Worm (Caenorhabditis elegans) whole organism, L2 larva: ENCODE results near the gene F20C5.11.
A peak's percentile ranks its signal among the peaks of the same experiment; 100 is the strongest.

Experiments
- C34F6.9 ChIP-seq: fragments of 150-350 bp; optimal IDR thresholded peaks from 2 replicates; lab custom pipeline; 2014; ENCODE audit warnings: missing biosample characterization, missing genetic modification characterization
- F13H6.1 ChIP-seq: sonication (generic microtip); optimal IDR thresholded peaks from 2 replicates; lab custom pipeline; 2016; ENCODE audit warnings: missing genetic modification characterization, missing compliant biosample characterization
- Y55F3AM.14 ChIP-seq: fragments of 200-800 bp; sonication (Bioruptor generic); optimal IDR thresholded peaks from 2 replicates; lab custom pipeline; 2018; ENCODE audit warnings: mild to moderate bottlenecking, missing genetic modification characterization, missing compliant biosample characterization
- ZK546.5 ChIP-seq: sonication (generic microtip); optimal IDR thresholded peaks from 2 replicates; lab custom pipeline; 2017; ENCODE audit warnings: missing biosample characterization, missing genetic modification characterization
- alr-1 ChIP-seq: fragments of 150-350 bp; optimal IDR thresholded peaks from 2 replicates; lab custom pipeline; 2014; ENCODE audit warnings: missing biosample characterization, missing genetic modification characterization
- aly-2 ChIP-seq: fragments of 150-350 bp; optimal IDR thresholded peaks from 2 replicates; lab custom pipeline; 2014; ENCODE audit warnings: missing biosample characterization, missing genetic modification characterization
- blmp-1 ChIP-seq: sonication (generic microtip); optimal IDR thresholded peaks from 2 replicates; lab custom pipeline; 2017; ENCODE audit warnings: missing genetic modification characterization, mild to moderate bottlenecking, missing compliant biosample characterization, antibody characterized with exemption, moderate library complexity; ENCODE audit not compliant: insufficient read depth
- ceh-16 ChIP-seq: fragments of 150-350 bp; optimal IDR thresholded peaks from 2 replicates; lab custom pipeline; 2014; ENCODE audit warnings: missing biosample characterization, missing genetic modification characterization
- ceh-82 ChIP-seq: fragments of 150-350 bp; optimal IDR thresholded peaks from 2 replicates; lab custom pipeline; 2014; ENCODE audit warnings: missing biosample characterization, missing genetic modification characterization
- crh-2 ChIP-seq: sonication (generic microtip); optimal IDR thresholded peaks from 2 replicates; lab custom pipeline; 2017; ENCODE audit warnings: missing biosample characterization, missing genetic modification characterization
- dmd-4 ChIP-seq: sonication (generic microtip); optimal IDR thresholded peaks from 2 replicates; lab custom pipeline; 2017; ENCODE audit warnings: missing biosample characterization, missing genetic modification characterization
- egl-27 ChIP-seq: sonication (generic microtip); optimal IDR thresholded peaks from 3 replicates; lab custom pipeline; 2017; ENCODE audit warnings: missing biosample characterization, missing genetic modification reagents, missing genetic modification characterization
- elt-1 ChIP-seq: fragments of 150-350 bp; optimal IDR thresholded peaks from 2 replicates; lab custom pipeline; 2014; ENCODE audit warnings: missing biosample characterization, missing genetic modification characterization
- elt-3 ChIP-seq: sonication (generic microtip); optimal IDR thresholded peaks from 2 replicates; lab custom pipeline; 2017; ENCODE audit warnings: missing biosample characterization, missing genetic modification characterization
- fos-1 ChIP-seq: fragments of 150-350 bp; optimal IDR thresholded peaks from 2 replicates; lab custom pipeline; 2014; ENCODE audit warnings: missing biosample characterization, missing genetic modification characterization
- gmeb-1 ChIP-seq: fragments of 150-350 bp; optimal IDR thresholded peaks from 2 replicates; lab custom pipeline; 2014; ENCODE audit warnings: missing biosample characterization, missing genetic modification characterization
- lin-39 ChIP-seq: fragments of 150-350 bp; optimal IDR thresholded peaks from 2 replicates; lab custom pipeline; 2014; ENCODE audit warnings: missing biosample characterization, missing genetic modification reagents, missing genetic modification characterization
- mab-5 ChIP-seq: fragments of 150-350 bp; optimal IDR thresholded peaks from 2 replicates; lab custom pipeline; 2014; ENCODE audit warnings: missing biosample characterization, missing genetic modification characterization
- mbf-1 ChIP-seq: sonication (generic microtip); optimal IDR thresholded peaks from 2 replicates; lab custom pipeline; 2017; ENCODE audit warnings: missing biosample characterization, missing genetic modification characterization
- mdl-1 ChIP-seq, 2 experiments: fragments of 150-350 bp in 1 of 2; sonication (generic microtip) in 1 of 2; optimal IDR thresholded peaks; 2 replicates each; lab custom pipeline; 2017; ENCODE audit warnings: missing biosample characterization in 2 of 2, missing genetic modification characterization in 2 of 2
- nhr-10 ChIP-seq: sonication (generic microtip); optimal IDR thresholded peaks from 2 replicates; lab custom pipeline; 2017; ENCODE audit warnings: missing biosample characterization, missing genetic modification characterization
- nhr-12 ChIP-seq: fragments of 150-350 bp; optimal IDR thresholded peaks from 2 replicates; lab custom pipeline; 2014; ENCODE audit warnings: missing biosample characterization, missing genetic modification characterization
- nhr-129 ChIP-seq: fragments of 150-350 bp; optimal IDR thresholded peaks from 2 replicates; lab custom pipeline; 2014; ENCODE audit warnings: missing biosample characterization, missing genetic modification characterization
- nhr-237 ChIP-seq: fragments of 150-350 bp; optimal IDR thresholded peaks from 2 replicates; lab custom pipeline; 2014; ENCODE audit warnings: missing biosample characterization, missing genetic modification characterization
- nhr-25 ChIP-seq: fragments of 150-350 bp; sonication (generic microtip); optimal IDR thresholded peaks from 3 replicates; lab custom pipeline; 2014; ENCODE audit warnings: missing biosample characterization, missing genetic modification characterization
- nhr-77 ChIP-seq: fragments of 150-350 bp; optimal IDR thresholded peaks from 2 replicates; lab custom pipeline; 2014; ENCODE audit warnings: missing biosample characterization, missing genetic modification characterization
- peb-1 ChIP-seq: fragments of 150-350 bp; optimal IDR thresholded peaks from 2 replicates; lab custom pipeline; 2014; ENCODE audit warnings: missing biosample characterization, missing genetic modification characterization
- sem-4 ChIP-seq: fragments of 150-350 bp; optimal IDR thresholded peaks from 2 replicates; lab custom pipeline; 2014; ENCODE audit warnings: missing biosample characterization, missing genetic modification reagents, missing genetic modification characterization
- skn-1 ChIP-seq: sonication (generic microtip); optimal IDR thresholded peaks from 2 replicates; lab custom pipeline; 2017; ENCODE audit warnings: missing biosample characterization, missing genetic modification characterization
- sma-3 ChIP-seq: sonication (generic microtip); optimal IDR thresholded peaks from 2 replicates; lab custom pipeline; 2016; ENCODE audit warnings: missing genetic modification reagents, missing genetic modification characterization, missing compliant biosample characterization
- sma-9 ChIP-seq, 2 experiments: fragments of 150-350 bp in 1 of 2; sonication (generic microtip) in 1 of 2; optimal IDR thresholded peaks; 2 replicates each; lab custom pipeline; 2014 to 2016; ENCODE audit warnings: missing genetic modification characterization in 2 of 2, mild to moderate bottlenecking in 1 of 2, missing biosample characterization in 1 of 2, missing compliant biosample characterization in 1 of 2, missing genetic modification reagents in 1 of 2, moderate library complexity in 1 of 2
- unc-55 ChIP-seq: fragments of 150-350 bp; sonication (generic microtip); optimal IDR thresholded peaks from 3 replicates; lab custom pipeline; 2014; ENCODE audit warnings: missing biosample characterization, missing genetic modification reagents, missing genetic modification characterization
- unc-62 ChIP-seq: fragments of 150-350 bp; optimal IDR thresholded peaks from 2 replicates; lab custom pipeline; 2014; ENCODE audit warnings: missing biosample characterization, missing genetic modification reagents, missing genetic modification characterization
- zag-1 ChIP-seq: fragments of 150-350 bp; optimal IDR thresholded peaks from 2 replicates; lab custom pipeline; 2014; ENCODE audit warnings: missing biosample characterization, missing genetic modification characterization
- ztf-1 ChIP-seq: fragments of 200-800 bp; sonication (Bioruptor generic); conservative IDR thresholded peaks from 2 replicates; pipeline ENCODE4 v1.3.6; 2022; ENCODE audit warnings: missing genetic modification characterization, missing compliant biosample characterization
- ztf-11 ChIP-seq: sonication (generic microtip); optimal IDR thresholded peaks from 2 replicates; lab custom pipeline; 2017; ENCODE audit warnings: missing biosample characterization, missing genetic modification characterization
- ztf-4 ChIP-seq: fragments of 150-350 bp; optimal IDR thresholded peaks from 2 replicates; lab custom pipeline; 2014; ENCODE audit warnings: missing biosample characterization, missing genetic modification characterization

The F20C5.11 gene

DNA sequence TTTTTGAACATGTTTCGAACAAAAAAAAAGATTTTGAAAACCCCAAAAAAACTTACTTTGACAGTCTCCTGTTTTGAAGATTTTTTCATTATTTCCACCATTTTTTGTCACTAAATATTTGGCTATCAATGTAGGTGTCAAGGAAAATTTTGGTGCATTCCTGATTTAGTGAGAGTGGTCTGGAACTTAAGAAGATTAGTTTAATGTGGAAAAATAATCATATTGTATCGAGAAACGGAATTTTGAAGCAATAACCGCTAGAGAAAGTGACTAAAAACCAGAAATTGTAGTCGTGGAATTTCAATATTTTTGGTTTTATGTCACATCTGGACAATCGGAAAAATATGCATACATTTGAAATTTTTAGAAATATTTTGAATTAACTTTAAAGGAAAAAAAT, at the start of gene F20C5.11, which contains the start of gene klp-11:
TSS of gene F20C5.11 (minus strand) at position 101 of the 400 bp plus-strand sequence.
TSS of gene klp-11 (minus strand) at position 171 of the 400 bp plus-strand sequence.
- no peak for TF ChIP-seq nhr-129 (tag; lab: Kevin White, UChicago)
- no peak for TF ChIP-seq sma-9 (GFP tag; optimal IDR thresholded peaks at IDR 0.05; lab: Kevin White, UChicago)
- TF ChIP-seq sma-9 (tag; optimal IDR thresholded peaks at IDR 0.05; lab: Kevin White, UChicago): no peak
- TF ChIP-seq skn-1: no peak
- no peak for TF ChIP-seq gmeb-1 (tag; lab: Kevin White, UChicago)
- TF ChIP-seq alr-1 (tag; lab: Kevin White, UChicago): no peak
- TF ChIP-seq mab-5 (tag; lab: Kevin White, UChicago): no peak
- no peak for TF ChIP-seq Y55F3AM.14 (GFP tag; lab: Kevin White, UChicago)
- TF ChIP-seq unc-62: no peak
- TF ChIP-seq nhr-10: no peak
- TF ChIP-seq ztf-4 (tag; lab: Kevin White, UChicago): no peak
- TF ChIP-seq nhr-237 (tag; lab: Kevin White, UChicago): no peak
- no peak for TF ChIP-seq sem-4 (tag; lab: Kevin White, UChicago)
- TF ChIP-seq ZK546.5 (tag; lab: Kevin White, UChicago): no peak
- no peak for TF ChIP-seq nhr-12
- TF ChIP-seq unc-55 (GFP tag; lab: Kevin White, UChicago): no peak
- no peak for TF ChIP-seq crh-2 (tag; lab: Kevin White, UChicago)
- TF ChIP-seq, all 48 proteins: peak for 0

- peak; percentile 78 for TF ChIP-seq fos-1 (tag; lab: Kevin White, UChicago)
- TF ChIP-seq dmd-4 (tag; lab: Kevin White, UChicago): no peak
- TF ChIP-seq unc-55 (GFP tag; lab: Kevin White, UChicago): no peak
These were observed 45.5 kb upstream of the F20C5.11 start for ce11 chrIV:8807327-8807726.

DNA sequence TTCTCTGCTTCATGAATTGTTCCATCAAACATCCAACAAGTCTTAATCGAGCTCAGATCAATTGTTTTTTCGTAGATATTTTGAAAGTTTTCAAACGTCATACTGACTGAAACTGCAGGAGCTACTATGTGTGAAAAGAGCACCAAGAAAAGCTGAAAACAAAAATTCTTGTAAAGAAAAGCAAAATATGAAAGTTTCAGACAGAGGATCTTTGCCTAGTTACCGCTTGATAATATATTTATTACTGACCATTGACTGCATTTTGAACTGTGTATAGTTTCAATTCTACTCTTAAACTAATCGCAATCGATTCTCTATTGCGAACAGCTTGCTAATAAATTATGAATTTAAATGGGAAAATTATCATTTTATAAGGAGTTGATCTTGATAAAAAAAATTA, 36.5 kb upstream of the F20C5.11 start, which contains the start of gene clec-182:
TSS of gene clec-182 (minus strand) at position 101 of the 400 bp plus-strand sequence.
- TF ChIP-seq C34F6.9 (tag; lab: Kevin White, UChicago): no peak
- TF ChIP-seq peb-1 (tag; lab: Kevin White, UChicago): no peak
- TF ChIP-seq skn-1: no peak
- no peak for TF ChIP-seq lin-39
- no peak for TF ChIP-seq elt-1 (tag; lab: Kevin White, UChicago)
- TF ChIP-seq nhr-77 (tag; lab: Kevin White, UChicago): no peak
- no peak for TF ChIP-seq ztf-4 (tag; lab: Kevin White, UChicago)
- TF ChIP-seq dmd-4 (tag; lab: Kevin White, UChicago): no peak
- TF ChIP-seq nhr-25: no peak
- no peak for TF ChIP-seq ztf-11 (tag; lab: Kevin White, UChicago)
- TF ChIP-seq F13H6.1 (tag; lab: Kevin White, UChicago): no peak
- TF ChIP-seq ceh-82 (tag; lab: Kevin White, UChicago): no peak
- no peak for TF ChIP-seq Y55F3AM.14 (GFP tag; lab: Kevin White, UChicago)
- no peak for TF ChIP-seq sma-9 (GFP tag; optimal IDR thresholded peaks at IDR 0.05; lab: Kevin White, UChicago)
- no peak for TF ChIP-seq sma-9 (tag; optimal IDR thresholded peaks at IDR 0.05; lab: Kevin White, UChicago)
- no peak for TF ChIP-seq egl-27
- TF ChIP-seq mbf-1 (tag; lab: Kevin White, UChicago): no peak
- no peak for TF ChIP-seq nhr-237 (tag; lab: Kevin White, UChicago)
- TF ChIP-seq, all 48 proteins: peak for 0

DNA sequence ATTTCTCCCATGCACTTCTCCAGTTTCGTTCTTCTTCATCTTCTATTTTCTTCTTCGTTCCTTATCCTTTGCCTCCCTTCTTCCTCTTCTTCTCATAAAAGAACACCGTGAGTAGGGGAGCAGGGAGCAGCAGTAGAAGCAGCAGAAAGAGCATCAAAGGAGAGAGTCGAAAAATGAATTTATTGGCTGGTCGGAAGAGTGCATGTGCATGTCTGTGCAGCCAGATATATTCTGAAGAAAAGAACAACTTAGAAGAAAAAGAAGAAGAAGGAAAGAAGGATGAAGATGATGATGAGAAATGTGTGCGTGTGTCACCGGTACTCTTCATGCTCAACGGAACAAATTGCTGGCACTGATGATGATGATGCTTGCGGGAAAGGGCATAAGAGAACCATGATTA, 34.5 kb upstream of the F20C5.11 start:
- TF ChIP-seq ZK546.5 (tag; lab: Kevin White, UChicago) (no peak), C34F6.9 (tag; lab: Kevin White, UChicago) (peak; percentile 60), ceh-16 (tag; lab: Kevin White, UChicago) (no peak), fos-1 (tag; lab: Kevin White, UChicago) (peak; percentile 9), sma-9 (GFP tag; optimal IDR thresholded peaks at IDR 0.05; lab: Kevin White, UChicago) (peak; percentile 36), sma-9 (tag; optimal IDR thresholded peaks at IDR 0.05; lab: Kevin White, UChicago) (no peak), blmp-1 (tag; lab: Kevin White, UChicago) (no peak), zag-1 (tag; lab: Kevin White, UChicago) (peak; percentile 58), mdl-1 (tag; optimal IDR thresholded peaks at IDR 0.05; lab: Kevin White, UChicago) (peak in 1 of 2 experiments; percentile 31), ceh-82 (tag; lab: Kevin White, UChicago) (no peak), ztf-1 (GFP tag; lab: Robert Waterston, UW) (no peak), mab-5 (tag; lab: Kevin White, UChicago) (no peak), skn-1 (no peak), dmd-4 (tag; lab: Kevin White, UChicago) (no peak), unc-62 (no peak), sma-3 (GFP tag; lab: Kevin White, UChicago) (no peak), elt-3 (tag; lab: Kevin White, UChicago) (no peak), nhr-12 (no peak), F13H6.1 (tag; lab: Kevin White, UChicago) (peak; percentile 9), aly-2 (tag; lab: Kevin White, UChicago) (no peak), ztf-4 (tag; lab: Kevin White, UChicago) (no peak), Y55F3AM.14 (GFP tag; lab: Kevin White, UChicago) (no peak), unc-55 (GFP tag; lab: Kevin White, UChicago) (peak; percentile 52)
